Worm (Caenorhabditis elegans) whole organism, early embryonic: Measurements from ENCODE around the gene cpr-8.

Experiments used
- F13C5.2 ChIP-seq: sonication (generic microtip); optimal IDR thresholded peaks from 2 replicates; lab custom pipeline; 2017; ENCODE audit warnings: mild to moderate bottlenecking, missing genetic modification characterization, inconsistent platforms, missing compliant biosample characterization
- aly-1 ChIP-seq: sonication (generic microtip); optimal IDR thresholded peaks from 2 replicates; lab custom pipeline; 2016; ENCODE audit warnings: missing genetic modification characterization, missing compliant biosample characterization
- ama-1 ChIP-seq: fragments of 150-350 bp; optimal IDR thresholded peaks from 2 replicates; lab custom pipeline; 2014
- ceh-13 ChIP-seq: fragments of 200-800 bp; sonication (Bioruptor generic); optimal IDR thresholded peaks from 2 replicates; lab custom pipeline; 2018; ENCODE audit warnings: mild to moderate bottlenecking, missing genetic modification characterization, missing compliant biosample characterization
- ets-7 ChIP-seq: sonication (generic microtip); optimal IDR thresholded peaks from 2 replicates; lab custom pipeline; 2016; ENCODE audit warnings: missing genotype, missing genetic modification characterization, missing compliant biosample characterization
- flt-1 ChIP-seq: fragments of 200-800 bp; sonication (Bioruptor generic); IDR thresholded peaks from 2 replicates; pipeline ENCODE4 v1.3.6; 2022; ENCODE audit warnings: missing genetic modification characterization, missing compliant biosample characterization
- hmg-4 ChIP-seq: fragments of 200-800 bp; sonication (Bioruptor generic); optimal IDR thresholded peaks from 2 replicates; lab custom pipeline; 2018; ENCODE audit warnings: mild to moderate bottlenecking, missing genetic modification characterization, missing compliant biosample characterization
- hnd-1 ChIP-seq: sonication (generic microtip); optimal IDR thresholded peaks from 2 replicates; lab custom pipeline; 2016; ENCODE audit warnings: missing genetic modification characterization, missing compliant biosample characterization
- tbx-11 ChIP-seq: fragments of 200-800 bp; sonication (Bioruptor generic); IDR thresholded peaks from 2 replicates; pipeline ENCODE4 v1.3.6; 2022; ENCODE audit warnings: missing genetic modification characterization, missing compliant biosample characterization

- TF ChIP-seq aly-1 (tag; lab: Kevin White, UChicago) (no peak), ama-1 (lab: Kevin White, UChicago) (no peak), ceh-13 (GFP tag; lab: Kevin White, UChicago) (no peak), hnd-1 (tag; lab: Kevin White, UChicago) (no peak), ets-7 (tag; lab: Kevin White, UChicago) (no peak), F13C5.2 (tag; lab: Kevin White, UChicago) (no peak), flt-1 (GFP tag; lab: Robert Waterston, UW) (no peak), hmg-4 (no peak), tbx-11 (GFP tag; lab: Robert Waterston, UW) (no peak)
These were observed 7.0 kb downstream of the cpr-8 start, which contains the start of gene cutl-22 for ce11 chrV:1141433-1141832.
